Worm (Caenorhabditis elegans): ENCODE measurements around the gene cal-8.

- no peak for TF ChIP-seq ref-1 (GFP tag; conservative IDR thresholded peaks at IDR 0.05)
- no peak for TF ChIP-seq med-1 (GFP tag; optimal IDR thresholded peaks at IDR 0.05; ENCODE audit: insufficient read depth)
- TF ChIP-seq tab-1 (GFP tag; IDR thresholded peaks at IDR 0.05): no peak
- TF ChIP-seq flt-1 (GFP tag; IDR thresholded peaks at IDR 0.05): no peak
- TF ChIP-seq T22C8.4 (GFP tag; IDR thresholded peaks at IDR 0.05): no peak
- no peak for TF ChIP-seq cog-1 (tag; optimal IDR thresholded peaks at IDR 0.05)
Measured at ce11 chrII:5458683-5459410, 23.0 kb downstream of the cal-8 start.

Measured in whole organism, midembryonic.